Fruit fly (Drosophila melanogaster) whole organism: ENCODE measurements around the gene Dscam4.

Experiments
- pan ChIP-seq: fragments of >200 bp; optimal IDR thresholded peaks from 2 replicates; lab custom pipeline; 2017
- psq ChIP-seq: fragments of >200 bp; optimal IDR thresholded peaks from 2 replicates; lab custom pipeline; 2017
- usp ChIP-seq: fragments of >200 bp; optimal IDR thresholded peaks from 2 replicates; lab custom pipeline; 2017; ENCODE audit warnings: missing biosample characterization, missing genetic modification characterization, mixed read lengths

DNA sequence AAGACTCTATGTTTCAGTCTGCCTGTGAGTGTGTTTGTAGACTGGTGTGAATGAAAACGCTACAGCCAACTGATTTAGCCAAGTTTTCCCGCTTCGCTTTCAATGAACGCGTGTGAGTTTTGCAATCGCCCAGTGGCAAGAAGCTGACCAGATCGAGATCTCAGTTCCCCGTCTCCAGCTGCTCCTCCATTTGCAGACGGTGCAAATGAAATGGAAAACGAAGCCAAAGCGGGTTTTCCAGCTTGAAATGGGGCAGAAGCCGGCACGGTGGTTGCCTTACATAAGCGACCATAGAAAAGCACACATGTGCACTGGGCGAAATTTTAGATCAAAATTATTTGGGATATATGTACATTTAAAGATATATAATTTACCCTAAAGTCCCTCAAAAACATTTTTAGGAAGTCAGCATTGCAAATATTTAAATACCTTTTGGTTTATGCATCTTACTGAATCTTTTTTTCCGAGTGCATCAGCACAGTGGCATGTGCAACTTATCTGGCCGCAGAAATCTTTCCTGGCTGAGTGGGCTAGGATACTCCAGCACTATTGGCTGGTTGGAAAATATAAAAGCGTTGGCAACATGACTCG lies 80.6 kb downstream of the Dscam4 start, which contains the start of gene CG43059:
- no peak for TF ChIP-seq usp (GFP tag; lab: Kevin White, UChicago)
- no peak for TF ChIP-seq psq
- no peak for TF ChIP-seq pan
